Worm (Caenorhabditis elegans) whole organism, L4/young adult: ENCODE measurements around the gene srh-38.

Experiments used
- W03F9.2 ChIP-seq: fragments of 150-350 bp; optimal IDR thresholded peaks from 2 replicates; lab custom pipeline; 2014; ENCODE audit warnings: missing biosample characterization, missing genetic modification characterization
- dao-5 ChIP-seq: sonication (generic microtip); optimal IDR thresholded peaks from 2 replicates; lab custom pipeline; 2016; ENCODE audit warnings: missing genotype, missing genetic modification characterization, moderate library complexity, missing compliant biosample characterization
- him-1 ChIP-seq: sonication (generic microtip); optimal IDR thresholded peaks from 2 replicates; lab custom pipeline; 2016; ENCODE audit warnings: missing genotype, missing genetic modification reagents, missing genetic modification characterization, missing compliant biosample characterization

The srh-38 gene

ce11 chrV:2888265-2888664 is 34.2 kb downstream of the srh-38 start:
- no peak for TF ChIP-seq him-1 (tag; lab: Kevin White, UChicago)
- no peak for TF ChIP-seq W03F9.2
- no peak for TF ChIP-seq dao-5 (tag; lab: Kevin White, UChicago)

- TF ChIP-seq dao-5 (tag; lab: Kevin White, UChicago), result no peak
- no peak for TF ChIP-seq him-1 (tag; lab: Kevin White, UChicago)
- TF ChIP-seq W03F9.2, result no peak
These were observed 38.1 kb downstream of the srh-38 start, which contains the start of gene sre-24 for ce11 chrV:2884411-2884810. sre-24 (plus strand) TSS chrV:2884711.

- no peak for TF ChIP-seq W03F9.2
- no peak for TF ChIP-seq dao-5 (tag; lab: Kevin White, UChicago)
These were observed 39.4 kb downstream of the srh-38 start for ce11 chrV:2883097-2883496.

ce11 chrV:2881565-2881964 is 40.9 kb downstream of the srh-38 start:
- TF ChIP-seq dao-5 (tag; lab: Kevin White, UChicago) (no peak), him-1 (tag; lab: Kevin White, UChicago) (no peak), W03F9.2 (no peak)

- TF ChIP-seq W03F9.2 (no peak), him-1 (tag; lab: Kevin White, UChicago) (no peak), dao-5 (tag; lab: Kevin White, UChicago) (no peak)
These were observed 41.5 kb downstream of the srh-38 start, which contains the start of gene ifc-1 for ce11 chrV:2881016-2881415. ifc-1 (plus strand) TSS chrV:2881393.

ce11 chrV:2880356-2880755 is 42.1 kb downstream of the srh-38 start:
- TF ChIP-seq dao-5 (tag; lab: Kevin White, UChicago), result no peak
- no peak for TF ChIP-seq W03F9.2
- no peak for TF ChIP-seq him-1 (tag; lab: Kevin White, UChicago)

- no peak for TF ChIP-seq dao-5 (tag; lab: Kevin White, UChicago)
- TF ChIP-seq W03F9.2, result no peak
- no peak for TF ChIP-seq him-1 (tag; lab: Kevin White, UChicago)
These were observed 42.7 kb downstream of the srh-38 start, which contains the start of gene str-39 for ce11 chrV:2879801-2880200. str-39 (minus strand) TSS chrV:2879901.

- TF ChIP-seq dao-5 (tag; lab: Kevin White, UChicago) (no peak), W03F9.2 (no peak), him-1 (tag; lab: Kevin White, UChicago) (no peak)
These were observed 45.0 kb downstream of the srh-38 start, which contains the start of gene F37B4.10 for ce11 chrV:2877509-2877908. F37B4.10 (minus strand) TSS chrV:2877609.

- TF ChIP-seq dao-5 (tag; lab: Kevin White, UChicago) (no peak), W03F9.2 (no peak), him-1 (tag; lab: Kevin White, UChicago) (no peak)
These were observed 46.2 kb downstream of the srh-38 start for ce11 chrV:2876188-2876831.

- TF ChIP-seq dao-5 (tag; lab: Kevin White, UChicago) (no peak), him-1 (tag; lab: Kevin White, UChicago) (no peak), W03F9.2 (no peak)
These were observed 47.1 kb downstream of the srh-38 start, which contains the start of gene folt-2 for ce11 chrV:2875422-2875821. folt-2 (minus strand) TSS chrV:2875600.

- no peak for TF ChIP-seq him-1 (tag; lab: Kevin White, UChicago)
- TF ChIP-seq W03F9.2, result no peak
- TF ChIP-seq dao-5 (tag; lab: Kevin White, UChicago), result no peak
These were observed 49.5 kb downstream of the srh-38 start for ce11 chrV:2872947-2873346.

ce11 chrV:2871754-2872504 is 50.6 kb downstream of the srh-38 start:
- TF ChIP-seq W03F9.2 (no peak), him-1 (tag; lab: Kevin White, UChicago) (no peak), dao-5 (tag; lab: Kevin White, UChicago) (no peak)
